Worm (Caenorhabditis elegans) whole organism, L4 larva: ENCODE results near the gene panl-2.
A peak's percentile ranks its signal among the peaks of the same experiment; 100 is the strongest.

Experiments
- F49E8.2 ChIP-seq: sonication (generic microtip); optimal IDR thresholded peaks from 2 replicates; lab custom pipeline; 2016; ENCODE audit warnings: missing compliant biosample characterization, mild to moderate bottlenecking, missing genetic modification characterization, borderline replicate concordance
- T20F7.1 ChIP-seq: fragments of 200-800 bp; sonication (Bioruptor generic); optimal IDR thresholded peaks from 2 replicates; lab custom pipeline; 2018; ENCODE audit warnings: mild to moderate bottlenecking, missing genetic modification characterization, missing compliant biosample characterization
- T26A8.4 ChIP-seq: fragments of 200-800 bp; sonication (Bioruptor generic); IDR thresholded peaks from 2 replicates; pipeline ENCODE4 v1.3.6; 2022; ENCODE audit warnings: missing genetic modification characterization, missing compliant biosample characterization
- Y105C5A.15 ChIP-seq: fragments of 200-800 bp; sonication (Bioruptor generic); IDR thresholded peaks from 2 replicates; pipeline ENCODE4 v1.3.6; 2022; ENCODE audit warnings: missing genetic modification characterization, missing compliant biosample characterization
- Y48G9A.11 ChIP-seq: fragments of 200-800 bp; sonication (Bioruptor generic); IDR thresholded peaks from 2 replicates; pipeline ENCODE4 v1.3.6; 2022; ENCODE audit warnings: missing genetic modification reagents, missing genetic modification characterization, missing compliant biosample characterization
- ZK337.2 ChIP-seq: fragments of 200-800 bp; sonication (Bioruptor generic); IDR thresholded peaks from 2 replicates; pipeline ENCODE4 v1.3.6; 2022; ENCODE audit warnings: missing genetic modification reagents, missing genetic modification characterization, missing compliant biosample characterization
- ZK546.5 ChIP-seq, 2 experiments: sonication (generic microtip); optimal IDR thresholded peaks; 2 replicates each; lab custom pipeline; 2017; ENCODE audit warnings: missing biosample characterization in 2 of 2, missing genetic modification characterization in 2 of 2
- aha-1 ChIP-seq: fragments of 150-350 bp; peaks from one replicate; lab custom pipeline; 2014; ENCODE audit warnings: missing biosample characterization, missing genetic modification characterization
- ama-1 ChIP-seq: fragments of 150-350 bp; optimal IDR thresholded peaks from 2 replicates; lab custom pipeline; 2014; ENCODE audit warnings: inconsistent platforms, mixed read lengths
- arid-1 ChIP-seq: fragments of 200-800 bp; sonication (Bioruptor generic); conservative IDR thresholded peaks from 2 replicates; pipeline ENCODE4 v1.3.6; 2022; ENCODE audit warnings: missing genetic modification reagents, missing genetic modification characterization, missing compliant biosample characterization
- ceh-20 ChIP-seq: fragments of 200-800 bp; sonication (Bioruptor generic); IDR thresholded peaks from 2 replicates; pipeline ENCODE4 v1.3.6; 2022; ENCODE audit warnings: missing genetic modification reagents, missing genetic modification characterization, missing compliant biosample characterization
- ces-1 ChIP-seq: fragments of 150-350 bp; sonication (generic microtip); optimal IDR thresholded peaks from 4 replicates; lab custom pipeline; 2014; ENCODE audit warnings: missing biosample characterization, missing genetic modification reagents, missing genetic modification characterization
- cey-2 ChIP-seq: sonication (generic microtip); optimal IDR thresholded peaks from 3 replicates; lab custom pipeline; 2017; ENCODE audit warnings: missing genetic modification characterization, mild to moderate bottlenecking, missing compliant biosample characterization, antibody characterized with exemption, borderline replicate concordance; ENCODE audit not compliant: insufficient read depth
- ctbp-1 ChIP-seq: fragments of 200-800 bp; sonication (Bioruptor generic); IDR thresholded peaks from 2 replicates; pipeline ENCODE4 v1.3.6; 2022; ENCODE audit warnings: missing genetic modification reagents, missing genetic modification characterization, missing compliant biosample characterization
- daf-16 ChIP-seq, 3 experiments: sonication (generic microtip); optimal IDR thresholded peaks; 2 replicates each; lab custom pipeline; 2016 to 2017; ENCODE audit warnings: missing genetic modification characterization in 3 of 3, missing genetic modification reagents in 3 of 3, mild to moderate bottlenecking in 2 of 3, missing compliant biosample characterization in 2 of 3, missing biosample characterization in 1 of 3, moderate library complexity in 1 of 3
- daf-8 ChIP-seq: fragments of 200-800 bp; sonication (Bioruptor generic); IDR thresholded peaks from 2 replicates; pipeline ENCODE4 v1.3.6; 2022; ENCODE audit warnings: missing genetic modification characterization, missing compliant biosample characterization
- dmd-8 ChIP-seq: fragments of 200-800 bp; sonication (Bioruptor generic); IDR thresholded peaks from 2 replicates; pipeline ENCODE4 v1.3.6; 2022; ENCODE audit warnings: missing genetic modification characterization, missing compliant biosample characterization
- duxl-1 ChIP-seq: sonication (generic microtip); optimal IDR thresholded peaks from 2 replicates; lab custom pipeline; 2016; ENCODE audit warnings: mild to moderate bottlenecking, missing genetic modification characterization, moderate library complexity, missing compliant biosample characterization; ENCODE audit not compliant: poor library complexity
- dve-1 ChIP-seq: sonication (generic microtip); optimal IDR thresholded peaks from 2 replicates; lab custom pipeline; 2017; ENCODE audit warnings: antibody characterized with exemption, mild to moderate bottlenecking, missing genetic modification characterization, missing compliant biosample characterization; ENCODE audit not compliant: insufficient read depth
- gei-8 ChIP-seq: fragments of 200-800 bp; sonication (Bioruptor generic); optimal IDR thresholded peaks from 2 replicates; lab custom pipeline; 2018; ENCODE audit warnings: mild to moderate bottlenecking, missing genetic modification characterization, missing compliant biosample characterization
- hif-1 ChIP-seq, 2 experiments: sonication (generic microtip); optimal IDR thresholded peaks; 2 replicates each; lab custom pipeline; 2016 to 2017; ENCODE audit warnings: missing compliant biosample characterization in 2 of 2, missing genetic modification characterization in 2 of 2, missing genetic modification reagents in 2 of 2, missing genotype in 2 of 2, mild to moderate bottlenecking in 1 of 2
- hlh-30 ChIP-seq: sonication (generic microtip); optimal IDR thresholded peaks from 2 replicates; lab custom pipeline; 2017; ENCODE audit warnings: antibody characterized with exemption, mild to moderate bottlenecking, missing genetic modification characterization, missing compliant biosample characterization; ENCODE audit not compliant: insufficient read depth
- lin-38 ChIP-seq: fragments of 200-800 bp; sonication (Bioruptor generic); IDR thresholded peaks from 2 replicates; pipeline ENCODE4 v1.3.6; 2022; ENCODE audit warnings: missing genetic modification reagents, missing genetic modification characterization, missing compliant biosample characterization
- lsy-2 ChIP-seq, 2 experiments: fragments of 150-350 bp in 1 of 2; sonication (generic microtip) in 1 of 2; optimal IDR thresholded peaks; 2 replicates each; lab custom pipeline; 2014 to 2017; ENCODE audit warnings: missing biosample characterization in 2 of 2, missing genetic modification characterization in 2 of 2
- madf-5 ChIP-seq, 2 experiments: fragments of 200-800 bp; sonication (Bioruptor generic); IDR thresholded peaks; 2 replicates each; pipeline ENCODE4 v1.3.6; 2022; ENCODE audit warnings: missing compliant biosample characterization in 2 of 2, missing genetic modification characterization in 2 of 2
- madf-9 ChIP-seq: fragments of 200-800 bp; sonication (Bioruptor generic); conservative IDR thresholded peaks from 2 replicates; pipeline ENCODE4 v1.3.6; 2022; ENCODE audit warnings: missing genetic modification reagents, missing genetic modification characterization, missing compliant biosample characterization
- mep-1 ChIP-seq: fragments of 150-350 bp; sonication (generic microtip); optimal IDR thresholded peaks from 3 replicates; lab custom pipeline; 2014; ENCODE audit warnings: missing biosample characterization, missing genetic modification characterization
- mes-2 ChIP-seq: sonication (generic microtip); optimal IDR thresholded peaks from 2 replicates; lab custom pipeline; 2016; ENCODE audit warnings: missing genotype, mild to moderate bottlenecking, missing genetic modification characterization, missing compliant biosample characterization; ENCODE audit not compliant: poor library complexity, severe bottlenecking
- nhr-102 ChIP-seq: sonication (generic microtip); optimal IDR thresholded peaks from 2 replicates; lab custom pipeline; 2016; ENCODE audit warnings: mild to moderate bottlenecking, missing genetic modification characterization, moderate library complexity, missing compliant biosample characterization
- nhr-11 ChIP-seq: fragments of 150-350 bp; optimal IDR thresholded peaks from 2 replicates; lab custom pipeline; 2014; ENCODE audit warnings: missing biosample characterization, missing genetic modification characterization
- nhr-111 ChIP-seq: fragments of 200-800 bp; sonication (Bioruptor generic); optimal IDR thresholded peaks from 2 replicates; lab custom pipeline; 2018; ENCODE audit warnings: mild to moderate bottlenecking, missing genetic modification characterization, missing compliant biosample characterization
- nhr-6 ChIP-seq: fragments of 150-350 bp; optimal IDR thresholded peaks from 2 replicates; lab custom pipeline; 2014; ENCODE audit warnings: missing biosample characterization, missing genetic modification characterization
- pha-4 ChIP-seq, 2 experiments: fragments of 150-350 bp in 1 of 2; fragments of 200-800 bp in 1 of 2; sonication (Bioruptor generic) in 1 of 2; IDR thresholded peaks in 1 of 2; optimal IDR thresholded peaks in 1 of 2; 2 replicates each; pipeline versions ENCODE4 v1.3.6 to Lab custom; 2014 to 2022; ENCODE audit warnings: missing genetic modification characterization in 2 of 2, missing genetic modification reagents in 2 of 2, missing biosample characterization in 1 of 2, missing compliant biosample characterization in 1 of 2
- rbr-2 ChIP-seq: sonication (generic microtip); optimal IDR thresholded peaks from 2 replicates; lab custom pipeline; 2016; ENCODE audit warnings: missing genotype, missing genetic modification characterization, missing compliant biosample characterization
- snpc-1.2 ChIP-seq: fragments of 200-800 bp; sonication (Bioruptor generic); IDR thresholded peaks from 2 replicates; pipeline ENCODE4 v1.3.6; 2022; ENCODE audit warnings: missing genetic modification reagents, missing genetic modification characterization, missing compliant biosample characterization
- spr-3 ChIP-seq: fragments of 200-800 bp; sonication (Bioruptor generic); optimal IDR thresholded peaks from 2 replicates; lab custom pipeline; 2018; ENCODE audit warnings: mild to moderate bottlenecking, missing genetic modification characterization, missing compliant biosample characterization
- tra-1 ChIP-seq: fragments of 200-800 bp; sonication (Bioruptor generic); IDR thresholded peaks from 2 replicates; pipeline ENCODE4 v1.3.6; 2022; ENCODE audit warnings: missing genetic modification reagents, missing genetic modification characterization, missing compliant biosample characterization
- unc-130 ChIP-seq: sonication (generic microtip); optimal IDR thresholded peaks from 2 replicates; lab custom pipeline; 2016; ENCODE audit warnings: missing genetic modification reagents, missing genetic modification characterization, missing compliant biosample characterization
- zip-11 ChIP-seq: fragments of 200-800 bp; sonication (Bioruptor generic); IDR thresholded peaks from 2 replicates; pipeline ENCODE4 v1.3.6; 2022; ENCODE audit warnings: missing genetic modification characterization, missing compliant biosample characterization
- zip-2 ChIP-seq: fragments of 150-350 bp; optimal IDR thresholded peaks from 2 replicates; lab custom pipeline; 2014; ENCODE audit warnings: missing biosample characterization, missing genetic modification characterization
- ztf-7 ChIP-seq: fragments of 150-350 bp; optimal IDR thresholded peaks from 2 replicates; lab custom pipeline; 2014; ENCODE audit warnings: missing biosample characterization, missing genetic modification characterization

panl-2 gene

ce11 chrIII:6935269-6936017, 32.5 kb downstream of the panl-2 start, which contains the start of the genes F57B9.8 and coq-2:
Gene F57B9.8, minus strand, starts transcription at chrIII:6935319.
Gene coq-2, plus strand, starts transcription at chrIII:6935967.
- no peak for TF ChIP-seq Y48G9A.11 (GFP tag; lab: Robert Waterston, UW)
- no peak for TF ChIP-seq nhr-11 (tag; lab: Kevin White, UChicago)
- no peak for TF ChIP-seq spr-3 (GFP tag; lab: Kevin White, UChicago)
- TF ChIP-seq hif-1 (tag; optimal IDR thresholded peaks at IDR 0.05; lab: Kevin White, UChicago): peak in 1 of 2 experiments; percentile 97
- peak; percentile 99 for TF ChIP-seq aha-1
- peak; percentile 34 for TF ChIP-seq dve-1 (tag; lab: Kevin White, UChicago)
- TF ChIP-seq, all 104 proteins: peak for 3

ce11 chrIII:6931896-6932295, 36.0 kb downstream of the panl-2 start, which contains the start of gene byn-1:
Gene byn-1, plus strand, starts transcription at chrIII:6932001.
- TF ChIP-seq T26A8.4 (GFP tag; lab: Robert Waterston, UW) (peak; percentile 40; the same call in 1 of the 2 replicates), pha-4 (GFP tag; IDR thresholded peaks at IDR 0.05; lab: Robert Waterston, UW) (peak; percentile 54; the same call in 1 of the 2 replicates), pha-4 (tag; optimal IDR thresholded peaks at IDR 0.05; lab: Kevin White, UChicago) (no peak), F49E8.2 (tag; lab: Kevin White, UChicago) (peak; percentile 34), Y48G9A.11 (GFP tag; lab: Robert Waterston, UW) (peak; percentile 46; the same call in 1 of the 2 replicates), daf-8 (GFP tag; lab: Robert Waterston, UW) (no peak), rbr-2 (tag; lab: Kevin White, UChicago) (no peak), nhr-6 (tag; lab: Kevin White, UChicago) (no peak), nhr-111 (GFP tag; lab: Kevin White, UChicago) (no peak), ama-1 (peak; percentile 47), ZK337.2 (GFP tag; lab: Robert Waterston, UW) (no peak), snpc-1.2 (GFP tag; lab: Robert Waterston, UW) (peak; percentile 51; the same call in 1 of the 2 replicates), Y105C5A.15 (0 out of 2 replicates have a peak, but pooled peaks have one; percentile 9), madf-9 (GFP tag; lab: Robert Waterston, UW) (no peak), hlh-30 (tag; lab: Kevin White, UChicago) (no peak), arid-1 (GFP tag; lab: Robert Waterston, UW) (no peak), zip-2 (no peak), madf-5 (GFP tag; IDR thresholded peaks at IDR 0.05; lab: Robert Waterston, UW) (0 out of 4 replicates have a peak, but pooled peaks of 1 of the 2 experiments have one; percentile 10), lin-38 (GFP tag; lab: Robert Waterston, UW) (peak; percentile 58), duxl-1 (tag; lab: Kevin White, UChicago) (peak; percentile 8), ztf-7 (tag; lab: Kevin White, UChicago) (no peak), mes-2 (peak; percentile 36)
- TF ChIP-seq, all 104 proteins: peak for 11

ce11 chrIII:6929558-6930167, 38.3 kb downstream of the panl-2 start, which contains the start of gene inf-1:
Gene inf-1, plus strand, starts transcription at chrIII:6930134.
- TF ChIP-seq ces-1 (GFP tag; lab: Kevin White, UChicago) (no peak), ceh-20 (GFP tag; lab: Robert Waterston, UW) (no peak), mes-2 (peak; percentile 65), daf-16 (GFP tag; optimal IDR thresholded peaks at IDR 0.05; lab: Kevin White, UChicago) (no peak), daf-16 (tag; optimal IDR thresholded peaks at IDR 0.05; lab: Kevin White, UChicago) (peak; percentile 32), hlh-30 (tag; lab: Kevin White, UChicago) (peak; percentile 25), zip-11 (GFP tag; lab: Robert Waterston, UW) (no peak), hif-1 (tag; optimal IDR thresholded peaks at IDR 0.05; lab: Kevin White, UChicago) (peak in 1 of 2 experiments; percentile 45), tra-1 (GFP tag; lab: Robert Waterston, UW) (no peak), dve-1 (tag; lab: Kevin White, UChicago) (peak; percentile 42), mep-1 (tag; lab: Kevin White, UChicago) (peak; percentile 48), cey-2 (tag; lab: Kevin White, UChicago) (no peak), lin-38 (GFP tag; lab: Robert Waterston, UW) (peak; percentile 85), unc-130 (GFP tag; lab: Kevin White, UChicago) (no peak), T20F7.1 (peak; percentile 49), dmd-8 (no peak), lsy-2 (tag; optimal IDR thresholded peaks at IDR 0.05; lab: Kevin White, UChicago) (peak in 1 of 2 experiments; percentile 82), ZK546.5 (tag; optimal IDR thresholded peaks at IDR 0.05; lab: Kevin White, UChicago) (no peak), ctbp-1 (GFP tag; lab: Robert Waterston, UW) (no peak), nhr-102 (tag; lab: Kevin White, UChicago) (no peak), gei-8 (GFP tag; lab: Kevin White, UChicago) (no peak)
